Worm (Caenorhabditis elegans) whole organism, L4 larva: Measurements from ENCODE around the gene C56E6.2.
A peak's percentile ranks its signal among the peaks of the same experiment; 100 is the strongest.

ENCODE experiments used
- F26F4.8 ChIP-seq: fragments of 200-800 bp; sonication (Bioruptor generic); conservative IDR thresholded peaks from 2 replicates; pipeline ENCODE4 v1.3.6; 2022; ENCODE audit warnings: missing genetic modification characterization, missing compliant biosample characterization
- F37D6.2 ChIP-seq: sonication (generic microtip); optimal IDR thresholded peaks from 2 replicates; lab custom pipeline; 2016; ENCODE audit warnings: mild to moderate bottlenecking, missing genetic modification characterization, missing compliant biosample characterization
- F44E2.7 ChIP-seq: fragments of 200-800 bp; sonication (Bioruptor generic); IDR thresholded peaks from 2 replicates; pipeline ENCODE4 v2.1.2; 2022; ENCODE audit warnings: missing genetic modification characterization, missing compliant biosample characterization
- T20F7.1 ChIP-seq: fragments of 200-800 bp; sonication (Bioruptor generic); optimal IDR thresholded peaks from 2 replicates; lab custom pipeline; 2018; ENCODE audit warnings: mild to moderate bottlenecking, missing genetic modification characterization, missing compliant biosample characterization
- T26A8.4 ChIP-seq: fragments of 200-800 bp; sonication (Bioruptor generic); IDR thresholded peaks from 2 replicates; pipeline ENCODE4 v1.3.6; 2022; ENCODE audit warnings: missing genetic modification characterization, missing compliant biosample characterization
- Y105C5A.15 ChIP-seq: fragments of 200-800 bp; sonication (Bioruptor generic); IDR thresholded peaks from 2 replicates; pipeline ENCODE4 v1.3.6; 2022; ENCODE audit warnings: missing genetic modification characterization, missing compliant biosample characterization
- Y75B8A.6 ChIP-seq: fragments of 200-800 bp; sonication (Bioruptor generic); IDR thresholded peaks from 2 replicates; pipeline ENCODE4 v1.3.6; 2022; ENCODE audit warnings: missing genetic modification reagents, missing genetic modification characterization, missing compliant biosample characterization
- ceh-44 ChIP-seq: fragments of 200-800 bp; sonication (Bioruptor generic); IDR thresholded peaks from 2 replicates; pipeline ENCODE4 v1.3.6; 2022; ENCODE audit warnings: missing genetic modification reagents, missing genetic modification characterization, missing compliant biosample characterization
- ceh-82 ChIP-seq: sonication (generic microtip); optimal IDR thresholded peaks from 2 replicates; lab custom pipeline; 2017; ENCODE audit warnings: missing biosample characterization, missing genetic modification characterization
- ces-1 ChIP-seq: fragments of 150-350 bp; sonication (generic microtip); optimal IDR thresholded peaks from 4 replicates; lab custom pipeline; 2014; ENCODE audit warnings: missing biosample characterization, missing genetic modification reagents, missing genetic modification characterization
- ctbp-1 ChIP-seq: fragments of 200-800 bp; sonication (Bioruptor generic); IDR thresholded peaks from 2 replicates; pipeline ENCODE4 v1.3.6; 2022; ENCODE audit warnings: missing genetic modification reagents, missing genetic modification characterization, missing compliant biosample characterization
- daf-16 ChIP-seq, 3 experiments: sonication (generic microtip); optimal IDR thresholded peaks; 2 replicates each; lab custom pipeline; 2016 to 2017; ENCODE audit warnings: missing genetic modification characterization in 3 of 3, missing genetic modification reagents in 3 of 3, mild to moderate bottlenecking in 2 of 3, missing compliant biosample characterization in 2 of 3, missing biosample characterization in 1 of 3, moderate library complexity in 1 of 3
- daf-19 ChIP-seq: fragments of 200-800 bp; sonication (Bioruptor generic); conservative IDR thresholded peaks from 2 replicates; pipeline ENCODE4 v1.3.6; 2022; ENCODE audit warnings: missing genetic modification characterization, missing compliant biosample characterization
- daf-8 ChIP-seq: fragments of 200-800 bp; sonication (Bioruptor generic); IDR thresholded peaks from 2 replicates; pipeline ENCODE4 v1.3.6; 2022; ENCODE audit warnings: missing genetic modification characterization, missing compliant biosample characterization
- dmd-6 ChIP-seq: fragments of 200-800 bp; sonication (Bioruptor generic); IDR thresholded peaks from 2 replicates; pipeline ENCODE4 v1.3.6; 2022; ENCODE audit warnings: missing genetic modification reagents, missing genetic modification characterization, missing compliant biosample characterization
- dve-1 ChIP-seq: sonication (generic microtip); optimal IDR thresholded peaks from 2 replicates; lab custom pipeline; 2017; ENCODE audit warnings: antibody characterized with exemption, mild to moderate bottlenecking, missing genetic modification characterization, missing compliant biosample characterization; ENCODE audit not compliant: insufficient read depth
- egl-27 ChIP-seq: sonication (generic microtip); optimal IDR thresholded peaks from 3 replicates; lab custom pipeline; 2017; ENCODE audit warnings: missing biosample characterization, missing genetic modification reagents, missing genetic modification characterization
- egl-43 ChIP-seq: fragments of 200-800 bp; sonication (Bioruptor generic); IDR thresholded peaks from 2 replicates; pipeline ENCODE4 v1.3.6; 2022; ENCODE audit warnings: missing genetic modification reagents, missing genetic modification characterization, missing compliant biosample characterization
- hif-1 ChIP-seq, 2 experiments: sonication (generic microtip); optimal IDR thresholded peaks; 2 replicates each; lab custom pipeline; 2016 to 2017; ENCODE audit warnings: missing compliant biosample characterization in 2 of 2, missing genetic modification characterization in 2 of 2, missing genetic modification reagents in 2 of 2, missing genotype in 2 of 2, mild to moderate bottlenecking in 1 of 2
- hlh-11 ChIP-seq: fragments of 200-800 bp; sonication (Bioruptor generic); optimal IDR thresholded peaks from 2 replicates; lab custom pipeline; 2018; ENCODE audit warnings: mild to moderate bottlenecking, missing genetic modification characterization, missing compliant biosample characterization
- hmg-1.1 ChIP-seq: fragments of 200-800 bp; sonication (Bioruptor generic); IDR thresholded peaks from 2 replicates; pipeline ENCODE4 v1.3.6; 2022; ENCODE audit warnings: missing genetic modification reagents, missing genetic modification characterization, missing compliant biosample characterization
- lim-7 ChIP-seq: fragments of 200-800 bp; sonication (Bioruptor generic); IDR thresholded peaks from 2 replicates; pipeline ENCODE4 v1.3.6; 2022; ENCODE audit warnings: missing genetic modification characterization, missing compliant biosample characterization
- lin-15B ChIP-seq: fragments of 150-350 bp; sonication (generic microtip); optimal IDR thresholded peaks from 3 replicates; lab custom pipeline; 2014; ENCODE audit warnings: missing biosample characterization, missing genetic modification characterization
- lsy-2 ChIP-seq, 2 experiments: fragments of 150-350 bp in 1 of 2; sonication (generic microtip) in 1 of 2; optimal IDR thresholded peaks; 2 replicates each; lab custom pipeline; 2014 to 2017; ENCODE audit warnings: missing biosample characterization in 2 of 2, missing genetic modification characterization in 2 of 2
- madf-9 ChIP-seq: fragments of 200-800 bp; sonication (Bioruptor generic); conservative IDR thresholded peaks from 2 replicates; pipeline ENCODE4 v1.3.6; 2022; ENCODE audit warnings: missing genetic modification reagents, missing genetic modification characterization, missing compliant biosample characterization
- mdl-1 ChIP-seq, 2 experiments: fragments of 150-350 bp in 1 of 2; sonication (generic microtip) in 1 of 2; optimal IDR thresholded peaks; 2 replicates each; lab custom pipeline; 2014 to 2017; ENCODE audit warnings: missing biosample characterization in 2 of 2, missing genetic modification characterization in 2 of 2
- mdt-29 ChIP-seq: fragments of 200-800 bp; sonication (Bioruptor generic); IDR thresholded peaks from 2 replicates; pipeline ENCODE4 v1.3.6; 2022; ENCODE audit warnings: missing genetic modification reagents, missing genetic modification characterization, missing compliant biosample characterization
- mep-1 ChIP-seq: fragments of 150-350 bp; sonication (generic microtip); optimal IDR thresholded peaks from 3 replicates; lab custom pipeline; 2014; ENCODE audit warnings: missing biosample characterization, missing genetic modification characterization
- mes-2 ChIP-seq: sonication (generic microtip); optimal IDR thresholded peaks from 2 replicates; lab custom pipeline; 2016; ENCODE audit warnings: missing genotype, mild to moderate bottlenecking, missing genetic modification characterization, missing compliant biosample characterization; ENCODE audit not compliant: poor library complexity, severe bottlenecking
- mxl-2 ChIP-seq: fragments of 200-800 bp; sonication (Bioruptor generic); conservative IDR thresholded peaks from 2 replicates; pipeline ENCODE4 v1.3.6; 2022; ENCODE audit warnings: missing genetic modification reagents, missing genetic modification characterization, missing compliant biosample characterization
- mxl-3 ChIP-seq: fragments of 200-800 bp; sonication (Bioruptor generic); optimal IDR thresholded peaks from 2 replicates; lab custom pipeline; 2018; ENCODE audit warnings: mild to moderate bottlenecking, missing genetic modification characterization, missing compliant biosample characterization
- nhr-102 ChIP-seq: sonication (generic microtip); optimal IDR thresholded peaks from 2 replicates; lab custom pipeline; 2016; ENCODE audit warnings: mild to moderate bottlenecking, missing genetic modification characterization, moderate library complexity, missing compliant biosample characterization
- nhr-11 ChIP-seq: fragments of 150-350 bp; optimal IDR thresholded peaks from 2 replicates; lab custom pipeline; 2014; ENCODE audit warnings: missing biosample characterization, missing genetic modification characterization
- nhr-28 ChIP-seq: fragments of 150-350 bp; optimal IDR thresholded peaks from 2 replicates; lab custom pipeline; 2014; ENCODE audit warnings: missing biosample characterization, missing genetic modification characterization
- nhr-48 ChIP-seq: sonication (generic microtip); optimal IDR thresholded peaks from 2 replicates; lab custom pipeline; 2016; ENCODE audit warnings: mild to moderate bottlenecking, missing genetic modification characterization, missing compliant biosample characterization
- nhr-77 ChIP-seq: fragments of 150-350 bp; optimal IDR thresholded peaks from 2 replicates; lab custom pipeline; 2014; ENCODE audit warnings: missing biosample characterization, missing genetic modification characterization
- pha-4 ChIP-seq, 2 experiments: fragments of 150-350 bp in 1 of 2; fragments of 200-800 bp in 1 of 2; sonication (Bioruptor generic) in 1 of 2; IDR thresholded peaks in 1 of 2; optimal IDR thresholded peaks in 1 of 2; 2 replicates each; pipeline versions ENCODE4 v1.3.6 to Lab custom; 2014 to 2022; ENCODE audit warnings: missing genetic modification characterization in 2 of 2, missing genetic modification reagents in 2 of 2, missing biosample characterization in 1 of 2, missing compliant biosample characterization in 1 of 2
- php-3 ChIP-seq: fragments of 200-800 bp; sonication (Bioruptor generic); IDR thresholded peaks from 2 replicates; pipeline ENCODE4 v1.3.6; 2022; ENCODE audit warnings: missing genetic modification reagents, missing genetic modification characterization, missing compliant biosample characterization
- rbr-2 ChIP-seq: sonication (generic microtip); optimal IDR thresholded peaks from 2 replicates; lab custom pipeline; 2016; ENCODE audit warnings: missing genotype, missing genetic modification characterization, missing compliant biosample characterization
- tra-1 ChIP-seq: fragments of 200-800 bp; sonication (Bioruptor generic); IDR thresholded peaks from 2 replicates; pipeline ENCODE4 v1.3.6; 2022; ENCODE audit warnings: missing genetic modification reagents, missing genetic modification characterization, missing compliant biosample characterization
- unc-130 ChIP-seq: sonication (generic microtip); optimal IDR thresholded peaks from 2 replicates; lab custom pipeline; 2016; ENCODE audit warnings: missing genetic modification reagents, missing genetic modification characterization, missing compliant biosample characterization
- unc-62 ChIP-seq, 3 experiments: fragments of 150-350 bp in 1 of 3; sonication (generic microtip); optimal IDR thresholded peaks in 2 of 3; peaks in 1 of 3; 1 replicate in 1 of 3; 2 replicates in 2 of 3; lab custom pipeline; 2014 to 2017; ENCODE audit warnings: missing biosample characterization in 3 of 3, missing genetic modification characterization in 3 of 3, missing genetic modification reagents in 3 of 3, missing genotype in 1 of 3
- vab-7 ChIP-seq: fragments of 200-800 bp; sonication (Bioruptor generic); IDR thresholded peaks from 2 replicates; pipeline ENCODE4 v1.3.6; 2022; ENCODE audit warnings: missing genetic modification reagents, missing genetic modification characterization, missing compliant biosample characterization
- zfp-3 ChIP-seq: fragments of 200-800 bp; sonication (Bioruptor generic); conservative IDR thresholded peaks from 2 replicates; pipeline ENCODE4 v1.3.6; 2022; ENCODE audit warnings: missing genetic modification reagents, missing genetic modification characterization, missing compliant biosample characterization
- ztf-7 ChIP-seq: fragments of 150-350 bp; optimal IDR thresholded peaks from 2 replicates; lab custom pipeline; 2014; ENCODE audit warnings: missing biosample characterization, missing genetic modification characterization

C56E6.2 gene

DNA sequence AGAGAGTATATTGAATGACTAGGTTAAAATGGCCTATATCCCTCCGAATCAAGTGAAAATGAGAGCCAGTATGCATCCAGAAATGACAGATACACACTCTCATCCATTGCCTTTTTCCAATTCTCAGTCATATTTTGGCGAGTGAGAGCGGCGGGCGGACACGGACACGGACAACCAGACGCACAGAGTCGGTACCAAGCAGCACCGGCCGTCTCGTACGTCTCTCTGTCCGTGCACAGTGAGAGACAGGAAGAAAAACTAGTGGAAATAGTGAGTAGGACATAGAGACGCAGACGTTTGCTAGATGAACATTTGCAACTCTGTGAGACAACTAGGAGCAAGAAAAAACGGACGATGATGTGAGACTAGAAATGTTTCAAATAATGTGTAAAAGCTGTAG lies 38.5 kb downstream of the C56E6.2 start:
- TF ChIP-seq egl-27 (tag; lab: Kevin White, UChicago) (no peak), hmg-1.1 (GFP tag; lab: Robert Waterston, UW) (peak; percentile 78), unc-62 (GFP tag; optimal IDR thresholded peaks at IDR 0.05 in 1 of 2; lab: Kevin White, UChicago) (peak in 1 of 2 experiments; percentile 13), unc-62 (tag; optimal IDR thresholded peaks at IDR 0.05; lab: Kevin White, UChicago) (no peak), F26F4.8 (GFP tag; lab: Robert Waterston, UW) (no peak), vab-7 (no peak), T20F7.1 (GFP tag; lab: Kevin White, UChicago) (no peak), hif-1 (tag; optimal IDR thresholded peaks at IDR 0.05; lab: Kevin White, UChicago) (peak in 1 of 2 experiments; percentile 7), ctbp-1 (GFP tag; lab: Robert Waterston, UW) (peak; percentile 49; the same call in 1 of the 2 replicates), mep-1 (tag; lab: Kevin White, UChicago) (peak; percentile 53), egl-43 (GFP tag; lab: Robert Waterston, UW) (no peak), F37D6.2 (tag; lab: Kevin White, UChicago) (peak; percentile 27), mxl-2 (GFP tag; lab: Robert Waterston, UW) (no peak), lsy-2 (tag; optimal IDR thresholded peaks at IDR 0.05; lab: Kevin White, UChicago) (peak in 1 of 2 experiments; percentile 27), Y75B8A.6 (GFP tag; lab: Robert Waterston, UW) (no peak), hlh-11 (tag; lab: Kevin White, UChicago) (peak; percentile 72), php-3 (no peak), mes-2 (tag; lab: Kevin White, UChicago) (peak; percentile 31), daf-16 (GFP tag; optimal IDR thresholded peaks at IDR 0.05; lab: Kevin White, UChicago) (no peak), daf-16 (tag; optimal IDR thresholded peaks at IDR 0.05; lab: Kevin White, UChicago) (peak; percentile 22), lin-15B (tag; lab: Kevin White, UChicago) (no peak), mdl-1 (tag; optimal IDR thresholded peaks at IDR 0.05; lab: Kevin White, UChicago) (peak in 1 of 2 experiments; percentile 27), T26A8.4 (GFP tag; lab: Robert Waterston, UW) (peak; percentile 35; the same call in 1 of the 2 replicates), tra-1 (GFP tag; lab: Robert Waterston, UW) (no peak), dve-1 (tag; lab: Kevin White, UChicago) (peak; percentile 43)

DNA sequence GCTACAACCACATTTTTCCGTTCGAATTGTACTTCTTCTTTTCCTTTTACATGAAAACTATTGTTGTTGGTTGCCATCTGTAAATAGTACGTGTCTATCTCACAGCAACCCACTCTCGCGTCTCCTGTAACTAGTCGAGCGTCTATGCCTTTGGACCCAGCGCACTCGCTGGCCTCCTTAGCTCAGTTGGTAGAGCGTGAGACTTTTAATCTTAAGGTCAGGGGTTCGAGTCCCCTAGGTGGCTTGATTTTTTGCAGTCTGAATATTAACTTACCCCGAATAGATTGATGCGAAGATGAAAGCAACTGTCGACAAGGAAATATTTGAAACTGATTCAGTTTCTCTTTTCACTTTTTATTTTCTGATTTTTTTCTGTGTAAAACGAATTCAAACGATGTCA lies 40.4 kb downstream of the C56E6.2 start, which contains the start of gene mpz-3:
Gene mpz-3 (minus strand): TSS at position 320 of the 400 bp plus-strand sequence.
- TF ChIP-seq tra-1 (GFP tag; lab: Robert Waterston, UW) (0 out of 2 replicates have a peak, but pooled peaks have one; percentile 29), mdt-29 (GFP tag; lab: Robert Waterston, UW) (peak; percentile 30; the same call in 1 of the 2 replicates), rbr-2 (tag; lab: Kevin White, UChicago) (peak; percentile 62), nhr-28 (tag; lab: Kevin White, UChicago) (peak; percentile 43), lim-7 (GFP tag; lab: Robert Waterston, UW) (peak; percentile 87), T20F7.1 (GFP tag; lab: Kevin White, UChicago) (peak; percentile 22), ceh-82 (tag; lab: Kevin White, UChicago) (no peak), dve-1 (tag; lab: Kevin White, UChicago) (no peak), daf-19 (0 out of 2 replicates have a peak, but pooled peaks have one; percentile 40), Y105C5A.15 (GFP tag; lab: Robert Waterston, UW) (0 out of 2 replicates have a peak, but pooled peaks have one; percentile 54), daf-8 (0 out of 2 replicates have a peak, but pooled peaks have one; percentile 37), vab-7 (no peak), nhr-11 (tag; lab: Kevin White, UChicago) (no peak), F44E2.7 (peak; percentile 52; the same call in 1 of the 2 replicates), unc-130 (peak; percentile 47), ceh-44 (GFP tag; lab: Robert Waterston, UW) (peak; percentile 70; the same call in 1 of the 2 replicates), F26F4.8 (GFP tag; lab: Robert Waterston, UW) (no peak), ces-1 (GFP tag; lab: Kevin White, UChicago) (no peak), dmd-6 (GFP tag; lab: Robert Waterston, UW) (no peak; the same call in 1 of the 2 replicates), nhr-102 (tag; lab: Kevin White, UChicago) (peak; percentile 62), mxl-3 (GFP tag; lab: Kevin White, UChicago) (peak; percentile 42), nhr-77 (tag; lab: Kevin White, UChicago) (peak; percentile 0), madf-9 (GFP tag; lab: Robert Waterston, UW) (peak; percentile 67), pha-4 (GFP tag; IDR thresholded peaks at IDR 0.05; lab: Robert Waterston, UW) (peak; percentile 68; the same call in 1 of the 2 replicates), pha-4 (tag; optimal IDR thresholded peaks at IDR 0.05; lab: Kevin White, UChicago) (no peak), ztf-7 (peak; percentile 34), nhr-48 (tag; lab: Kevin White, UChicago) (peak; percentile 26), zfp-3 (GFP tag; lab: Robert Waterston, UW) (no peak), mxl-2 (GFP tag; lab: Robert Waterston, UW) (0 out of 2 replicates have a peak, but pooled peaks have one; percentile 24)
